Fruit fly (Drosophila melanogaster) whole organism, embryonic: ENCODE data around the gene Bicra.

Experiments
- Abd-B ChIP-seq: fragments of 200-800 bp; sonication (Bioruptor generic); optimal IDR thresholded peaks from 2 replicates; lab custom pipeline; 2018; ENCODE audit warnings: missing biosample characterization, mild to moderate bottlenecking, missing genetic modification characterization, moderate library complexity
- Antp ChIP-seq: fragments of 200-800 bp; sonication (Bioruptor generic); optimal IDR thresholded peaks from 3 replicates; lab custom pipeline; 2016; ENCODE audit warnings: missing biosample characterization, missing genetic modification characterization
- B-H1 ChIP-seq: fragments of 200-800 bp; sonication (Bioruptor generic); IDR thresholded peaks from 3 replicates; pipeline ENCODE4 v1.3.6; 2022; ENCODE audit warnings: missing biosample characterization, missing genetic modification characterization
- Bteb2 ChIP-seq: fragments of 200-800 bp; sonication (Bioruptor generic); optimal IDR thresholded peaks from 2 replicates; lab custom pipeline; 2016; ENCODE audit warnings: missing biosample characterization, missing genetic modification characterization
- CG10147 ChIP-seq: fragments of 200-800 bp; sonication (Bioruptor generic); optimal IDR thresholded peaks from 2 replicates; lab custom pipeline; 2019; ENCODE audit warnings: missing biosample characterization, mild to moderate bottlenecking, missing genetic modification characterization, moderate library complexity
- CG12236 ChIP-seq: fragments of 200-800 bp; sonication (Bioruptor generic); optimal IDR thresholded peaks from 2 replicates; lab custom pipeline; 2016; ENCODE audit warnings: missing biosample characterization, missing genetic modification characterization
- CG12744 ChIP-seq: fragments of 200-800 bp; sonication (Bioruptor generic); optimal IDR thresholded peaks from 2 replicates; lab custom pipeline; 2016; ENCODE audit warnings: missing biosample characterization, missing genetic modification characterization
- CG13287 ChIP-seq: fragments of 200-800 bp; sonication (Bioruptor generic); IDR thresholded peaks from 2 replicates; pipeline ENCODE4 v1.3.6; 2022; ENCODE audit warnings: missing biosample characterization, missing genetic modification characterization; ENCODE audit not compliant: partially characterized antibody
- CG13296 ChIP-seq: fragments of 200-800 bp; sonication (Bioruptor generic); optimal IDR thresholded peaks from 3 replicates; lab custom pipeline; 2018; ENCODE audit warnings: missing biosample characterization, mild to moderate bottlenecking, missing genetic modification characterization
- CG16779 ChIP-seq: fragments of 200-800 bp; sonication (Bioruptor generic); IDR thresholded peaks from 2 replicates; pipeline ENCODE4 v1.3.6; 2022; ENCODE audit warnings: missing biosample characterization, missing genetic modification characterization
- CG16863 ChIP-seq: fragments of 200-800 bp; sonication (Bioruptor generic); optimal IDR thresholded peaks from 3 replicates; lab custom pipeline; 2016; ENCODE audit warnings: missing biosample characterization, missing genetic modification characterization
- CG17186 ChIP-seq: fragments of 200-800 bp; sonication (Bioruptor generic); optimal IDR thresholded peaks from 3 replicates; lab custom pipeline; 2017; ENCODE audit warnings: missing biosample characterization, missing genetic modification reagents, missing genetic modification characterization
- CG17359 ChIP-seq: fragments of 200-800 bp; sonication (Bioruptor generic); optimal IDR thresholded peaks from 3 replicates; lab custom pipeline; 2018; ENCODE audit warnings: missing biosample characterization, mild to moderate bottlenecking, missing genetic modification characterization, moderate library complexity
- CG17568 ChIP-seq: fragments of 200-800 bp; sonication (Bioruptor generic); optimal IDR thresholded peaks from 2 replicates; lab custom pipeline; 2018; ENCODE audit warnings: missing biosample characterization, mild to moderate bottlenecking, missing genetic modification characterization, moderate library complexity
- CG17612 ChIP-seq: fragments of 200-800 bp; sonication (Bioruptor generic); IDR thresholded peaks from 2 replicates; pipeline ENCODE4 v1.3.6; 2022; ENCODE audit warnings: missing biosample characterization, missing genetic modification characterization
- CG1832 ChIP-seq: fragments of 200-800 bp; sonication (Bioruptor generic); optimal IDR thresholded peaks from 2 replicates; lab custom pipeline; 2017; ENCODE audit warnings: missing biosample characterization, mild to moderate bottlenecking, missing genetic modification characterization, inconsistent platforms
- CG2120 ChIP-seq: fragments of 200-800 bp; sonication (Bioruptor generic); optimal IDR thresholded peaks from 3 replicates; lab custom pipeline; 2016; ENCODE audit warnings: missing biosample characterization, missing genetic modification characterization
- CG3065 ChIP-seq: fragments of 200-800 bp; sonication (Bioruptor generic); optimal IDR thresholded peaks from 2 replicates; lab custom pipeline; 2016; ENCODE audit warnings: missing biosample characterization, missing genetic modification characterization
- CG3281 ChIP-seq: fragments of 200-800 bp; sonication (Bioruptor generic); optimal IDR thresholded peaks from 3 replicates; lab custom pipeline; 2017; ENCODE audit warnings: missing biosample characterization, mild to moderate bottlenecking, missing genetic modification characterization
- CG7839 ChIP-seq: fragments of 200-800 bp; sonication (Bioruptor generic); optimal IDR thresholded peaks from 3 replicates; lab custom pipeline; 2018; ENCODE audit warnings: missing biosample characterization, mild to moderate bottlenecking, missing genetic modification characterization, moderate library complexity
- CG7928 ChIP-seq: fragments of 200-800 bp; sonication (Bioruptor generic); optimal IDR thresholded peaks from 2 replicates; lab custom pipeline; 2017; ENCODE audit warnings: missing biosample characterization, mild to moderate bottlenecking, missing genetic modification characterization
- CG8281 ChIP-seq: fragments of 200-800 bp; sonication (Bioruptor generic); optimal IDR thresholded peaks from 2 replicates; lab custom pipeline; 2018; ENCODE audit warnings: missing biosample characterization, mild to moderate bottlenecking, missing genetic modification characterization, moderate library complexity
- CG8388 ChIP-seq: fragments of 200-800 bp; sonication (Bioruptor generic); optimal IDR thresholded peaks from 2 replicates; lab custom pipeline; 2019; ENCODE audit warnings: missing biosample characterization, mild to moderate bottlenecking, missing genetic modification characterization, moderate library complexity
- CTCF ChIP-seq: fragments of 200-800 bp; sonication (Bioruptor generic); optimal IDR thresholded peaks from 2 replicates; lab custom pipeline; 2017; ENCODE audit warnings: missing biosample characterization, mild to moderate bottlenecking, missing genetic modification characterization, moderate library complexity
- Dad ChIP-seq: fragments of 200-800 bp; sonication (Bioruptor generic); optimal IDR thresholded peaks from 3 replicates; lab custom pipeline; 2016; ENCODE audit warnings: missing biosample characterization, missing genetic modification characterization
- Dip2 ChIP-seq: fragments of 200-800 bp; sonication (Bioruptor generic); IDR thresholded peaks from 2 replicates; pipeline ENCODE4 v1.3.6; 2022; ENCODE audit warnings: missing biosample characterization, missing genetic modification characterization
- Doc2 ChIP-seq: fragments of 200-800 bp; sonication (Bioruptor generic); IDR thresholded peaks from 2 replicates; pipeline ENCODE4 v1.3.6; 2022; ENCODE audit warnings: missing biosample characterization, missing genetic modification characterization
- Drgx ChIP-seq: fragments of 200-800 bp; sonication (Bioruptor generic); IDR thresholded peaks from 2 replicates; pipeline ENCODE4 v1.3.6; 2022; ENCODE audit warnings: missing biosample characterization, missing genetic modification characterization
- HLHmδ ChIP-seq: fragments of 200-800 bp; sonication (Bioruptor generic); optimal IDR thresholded peaks from 2 replicates; lab custom pipeline; 2018; ENCODE audit warnings: missing biosample characterization, mild to moderate bottlenecking, missing genetic modification characterization, moderate library complexity
- HmgD ChIP-seq: fragments of 200-800 bp; sonication (Bioruptor generic); optimal IDR thresholded peaks from 3 replicates; lab custom pipeline; 2016; ENCODE audit warnings: missing biosample characterization, missing genetic modification characterization
- HmgZ ChIP-seq: fragments of 200-800 bp; sonication (Bioruptor generic); optimal IDR thresholded peaks from 2 replicates; lab custom pipeline; 2018; ENCODE audit warnings: missing biosample characterization, mild to moderate bottlenecking, missing genetic modification characterization
- MTF-1 ChIP-seq: fragments of 200-800 bp; sonication (Bioruptor generic); optimal IDR thresholded peaks from 2 replicates; lab custom pipeline; 2018; ENCODE audit warnings: missing biosample characterization, mild to moderate bottlenecking, missing genetic modification characterization, borderline replicate concordance
- Mes4 ChIP-seq: fragments of 200-800 bp; sonication (Bioruptor generic); optimal IDR thresholded peaks from 2 replicates; lab custom pipeline; 2016; ENCODE audit warnings: missing biosample characterization, missing genetic modification characterization
- Nf-YA ChIP-seq: fragments of 200-800 bp; sonication (Bioruptor generic); IDR thresholded peaks from 2 replicates; pipeline ENCODE4 v1.3.6; 2022; ENCODE audit warnings: missing biosample characterization, missing genetic modification characterization
- Oaz ChIP-seq: fragments of 200-800 bp; sonication (Bioruptor generic); IDR thresholded peaks from 2 replicates; pipeline ENCODE4 v1.3.6; 2022; ENCODE audit warnings: missing biosample characterization, missing genetic modification characterization
- Ravus ChIP-seq: fragments of 200-800 bp; sonication (Bioruptor generic); IDR thresholded peaks from 2 replicates; pipeline ENCODE4 v1.3.6; 2022; ENCODE audit warnings: missing biosample characterization, missing genetic modification characterization
- ase ChIP-seq: fragments of 200-800 bp; sonication (Bioruptor generic); IDR thresholded peaks from 3 replicates; pipeline ENCODE4 v1.3.6; 2022; ENCODE audit warnings: missing biosample characterization, missing genetic modification characterization
- cas ChIP-seq: fragments of 200-800 bp; sonication (Bioruptor generic); IDR thresholded peaks from 2 replicates; pipeline ENCODE4 v1.3.6; 2022; ENCODE audit warnings: missing biosample characterization, missing genetic modification characterization
- dysf ChIP-seq: fragments of 200-800 bp; sonication (Bioruptor generic); IDR thresholded peaks from 3 replicates; pipeline ENCODE4 v1.3.6; 2022; ENCODE audit warnings: missing biosample characterization, missing genetic modification characterization
- fd96Cb ChIP-seq: fragments of 200-800 bp; sonication (Bioruptor generic); optimal IDR thresholded peaks from 2 replicates; lab custom pipeline; 2018; ENCODE audit warnings: missing biosample characterization, mild to moderate bottlenecking, missing genetic modification characterization, moderate library complexity
- gcm ChIP-seq: fragments of 200-800 bp; sonication (Bioruptor generic); optimal IDR thresholded peaks from 2 replicates; lab custom pipeline; 2019; ENCODE audit warnings: missing biosample characterization, mild to moderate bottlenecking, missing genetic modification characterization, moderate library complexity
- grau ChIP-seq: fragments of 200-800 bp; optimal IDR thresholded peaks from 3 replicates; lab custom pipeline; 2019; ENCODE audit warnings: missing biosample characterization, mild to moderate bottlenecking, missing genetic modification characterization, moderate library complexity
- gsb ChIP-seq: fragments of 200-800 bp; sonication (Bioruptor generic); IDR thresholded peaks from 2 replicates; pipeline ENCODE4 v1.3.6; 2022; ENCODE audit warnings: missing biosample characterization, missing genetic modification characterization
- gsb-n ChIP-seq: fragments of 200-800 bp; sonication (Bioruptor generic); optimal IDR thresholded peaks from 3 replicates; lab custom pipeline; 2018; ENCODE audit warnings: missing biosample characterization, mild to moderate bottlenecking, missing genetic modification characterization
- jing ChIP-seq: fragments of 200-800 bp; sonication (Bioruptor generic); optimal IDR thresholded peaks from 2 replicates; lab custom pipeline; 2018; ENCODE audit warnings: missing biosample characterization, mild to moderate bottlenecking, missing genetic modification characterization
- lab ChIP-seq: fragments of 200-800 bp; sonication (Bioruptor generic); optimal IDR thresholded peaks from 3 replicates; lab custom pipeline; 2017; ENCODE audit warnings: missing biosample characterization, missing genetic modification characterization, mild to moderate bottlenecking, moderate library complexity, missing genetic modification reagents
- nerfin-1 ChIP-seq: fragments of 200-800 bp; sonication (Bioruptor generic); optimal IDR thresholded peaks from 3 replicates; lab custom pipeline; 2019; ENCODE audit warnings: missing biosample characterization, mild to moderate bottlenecking, missing genetic modification characterization, moderate library complexity
- otp ChIP-seq: fragments of 200-800 bp; sonication (Bioruptor generic); IDR thresholded peaks from 3 replicates; pipeline ENCODE4, ENCODE4 v1.3.6; 2022; ENCODE audit warnings: missing biosample characterization, missing genetic modification characterization
- pum ChIP-seq: fragments of 200-800 bp; sonication (Bioruptor generic); optimal IDR thresholded peaks from 2 replicates; lab custom pipeline; 2016; ENCODE audit warnings: missing biosample characterization, missing genetic modification characterization
- sob ChIP-seq: fragments of 200-800 bp; sonication (Bioruptor generic); IDR thresholded peaks from 2 replicates; pipeline ENCODE4 v1.3.6; 2022; ENCODE audit warnings: missing biosample characterization, missing genetic modification characterization
- tgo ChIP-seq: fragments of 200-800 bp; sonication (Bioruptor generic); IDR thresholded peaks from 3 replicates; pipeline ENCODE4 v1.3.6; 2022; ENCODE audit warnings: missing biosample characterization, missing genetic modification characterization

Gene Bicra

DNA sequence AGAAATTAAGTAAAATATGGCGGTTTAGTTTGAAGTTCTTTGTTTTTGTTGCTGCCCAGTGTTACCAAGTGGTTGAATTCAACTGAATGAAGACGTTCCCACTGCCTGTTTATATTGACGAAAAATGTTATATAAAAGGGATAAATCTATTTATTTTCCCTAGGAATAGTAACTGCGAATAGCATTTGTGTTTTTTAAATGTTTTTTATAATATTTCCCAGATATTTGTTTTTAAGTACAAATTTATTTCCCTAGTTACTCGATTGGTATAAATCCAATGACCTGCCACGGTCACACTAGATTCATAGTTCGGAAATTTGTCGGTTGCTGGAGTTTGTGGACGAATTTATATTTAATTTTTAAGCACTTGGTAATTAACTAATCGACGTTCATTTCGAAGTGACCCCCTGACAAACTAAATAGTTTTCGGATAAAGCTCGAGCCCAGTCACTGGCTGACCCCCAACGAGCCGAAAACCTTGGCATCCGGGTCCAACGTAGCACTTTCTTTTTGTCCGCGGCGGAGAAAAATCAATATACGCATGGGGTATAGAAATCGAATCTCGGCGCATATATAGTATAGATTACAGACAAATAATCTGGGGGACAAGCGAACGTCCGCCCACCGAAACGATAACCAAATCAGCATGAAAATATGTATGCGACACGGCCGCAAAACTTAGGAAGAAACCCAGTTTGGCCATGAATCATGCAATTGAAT is 68.2 kb downstream of the Bicra start, which contains the start of the genes dgt6 and Vha100-1:
Gene dgt6, minus strand, starts transcription at position 71 of the 720 bp plus-strand sequence.
Gene Vha100-1, plus strand, starts transcription at position 292 of the 720 bp plus-strand sequence.
- TF ChIP-seq CG17359: no peak
- TF ChIP-seq Abd-B (GFP tag; lab: Kevin White, UChicago): no peak
- peak; percentile 58; the same call in 1 of the 2 replicates for TF ChIP-seq CG13287 (GFP tag; lab: Robert Waterston, UW)
- TF ChIP-seq CG17568 (GFP tag; lab: Kevin White, UChicago): no peak
- TF ChIP-seq nerfin-1: peak; percentile 39
- no peak for TF ChIP-seq Mes4 (GFP tag; lab: Kevin White, UChicago)
- TF ChIP-seq grau (tag; lab: Kevin White, UChicago): no peak
- no peak for TF ChIP-seq CG7839 (tag; lab: Kevin White, UChicago)
- no peak for TF ChIP-seq CG7928 (GFP tag; lab: Kevin White, UChicago)
- no peak for TF ChIP-seq CG16863
- no peak for TF ChIP-seq B-H1 (GFP tag; lab: Robert Waterston, UW)
- TF ChIP-seq MTF-1 (GFP tag; lab: Kevin White, UChicago): no peak
- TF ChIP-seq CG1832 (GFP tag; lab: Kevin White, UChicago): no peak
- no peak for TF ChIP-seq HLHmδ
- TF ChIP-seq gsb: no peak
- TF ChIP-seq Dad (GFP tag; lab: Kevin White, UChicago): no peak
- TF ChIP-seq tgo (GFP tag; lab: Robert Waterston, UW): no peak
- no peak for TF ChIP-seq cas (GFP tag; lab: Robert Waterston, UW)
- TF ChIP-seq Bteb2: no peak
- no peak for TF ChIP-seq ase (GFP tag; lab: Robert Waterston, UW)
- TF ChIP-seq CG3065: no peak
- TF ChIP-seq Oaz (GFP tag; lab: Robert Waterston, UW): no peak
- peak; percentile 61 for TF ChIP-seq CTCF (GFP tag; lab: Kevin White, UChicago)
- TF ChIP-seq Nf-YA (GFP tag; lab: Robert Waterston, UW): no peak
- peak; percentile 18 for TF ChIP-seq HmgZ (tag; lab: Kevin White, UChicago)
- TF ChIP-seq sob (GFP tag; lab: Robert Waterston, UW): peak; percentile 21; the same call in 1 of the 2 replicates
- TF ChIP-seq Ravus: no peak
- no peak for TF ChIP-seq gsb-n
- no peak for TF ChIP-seq Drgx (GFP tag; lab: Robert Waterston, UW)
- no peak for TF ChIP-seq CG3281 (GFP tag; lab: Kevin White, UChicago)
- no peak for TF ChIP-seq CG12236 (GFP tag; lab: Kevin White, UChicago)
- TF ChIP-seq CG17186 (GFP tag; lab: Kevin White, UChicago): peak; percentile 6
- TF ChIP-seq CG10147 (GFP tag; lab: Kevin White, UChicago): no peak
- no peak for TF ChIP-seq fd96Cb
- no peak for TF ChIP-seq jing
- TF ChIP-seq Dip2 (GFP tag; lab: Robert Waterston, UW): no peak
- TF ChIP-seq lab (GFP tag; lab: Kevin White, UChicago): peak; percentile 26
- no peak for TF ChIP-seq pum
- no peak for TF ChIP-seq Doc2 (GFP tag; lab: Robert Waterston, UW)
- TF ChIP-seq CG13296: no peak
- no peak for TF ChIP-seq CG16779
- no peak for TF ChIP-seq CG2120
- TF ChIP-seq gcm (GFP tag; lab: Kevin White, UChicago): no peak
- no peak for TF ChIP-seq otp
- TF ChIP-seq HmgD (GFP tag; lab: Kevin White, UChicago): no peak
- TF ChIP-seq CG8281 (tag; lab: Kevin White, UChicago): no peak
- TF ChIP-seq Antp: no peak
- TF ChIP-seq CG17612: no peak
- no peak for TF ChIP-seq CG8388 (GFP tag; lab: Kevin White, UChicago)
- TF ChIP-seq CG12744 (GFP tag; lab: Kevin White, UChicago): no peak
- no peak for TF ChIP-seq dysf
